Worm (Caenorhabditis elegans): ENCODE data around the gene mdt-22.

- no peak for TF ChIP-seq dmd-4 (tag; optimal IDR thresholded peaks at IDR 0.05; ENCODE audit: borderline replicate concordance)
- TF ChIP-seq ama-1 (optimal IDR thresholded peaks at IDR 0.05) = no peak
- TF ChIP-seq ceh-9 (tag; optimal IDR thresholded peaks at IDR 0.05) = no peak
Measured at ce11 chrII:10345012-10345411, 44.0 kb downstream of the mdt-22 start, which contains the start of gene pro-2.

All from whole organism, late embryonic.